Fruit fly (Drosophila melanogaster) whole organism, embryonic: ENCODE results near the gene CG10702.

Source experiments
- ATbp ChIP-seq: fragments of 200-800 bp; sonication (Bioruptor generic); optimal IDR thresholded peaks from 2 replicates; lab custom pipeline; 2017; ENCODE audit warnings: missing biosample characterization, mild to moderate bottlenecking, missing genetic modification characterization, missing genetic modification reagents
- Asciz ChIP-seq: fragments of 200-800 bp; sonication (Bioruptor generic); optimal IDR thresholded peaks from 2 replicates; lab custom pipeline; 2017; ENCODE audit warnings: missing biosample characterization, mild to moderate bottlenecking, missing genetic modification characterization, missing genetic modification reagents
- C15 ChIP-seq: fragments of 200-800 bp; sonication (Bioruptor generic); IDR thresholded peaks from 3 replicates; pipeline ENCODE4 v1.3.6; 2022; ENCODE audit warnings: missing biosample characterization, missing genetic modification characterization
- CG12219 ChIP-seq: fragments of 200-800 bp; sonication (Bioruptor generic); optimal IDR thresholded peaks from 3 replicates; lab custom pipeline; 2018; ENCODE audit warnings: missing biosample characterization, mild to moderate bottlenecking, missing genetic modification characterization
- CG1233 ChIP-seq: fragments of 200-800 bp; sonication (Bioruptor generic); optimal IDR thresholded peaks from 4 replicates; lab custom pipeline; 2018; ENCODE audit warnings: missing biosample characterization, mild to moderate bottlenecking, missing genetic modification characterization
- CG12391 ChIP-seq: fragments of 200-800 bp; sonication (Bioruptor generic); optimal IDR thresholded peaks from 3 replicates; lab custom pipeline; 2018; ENCODE audit warnings: missing biosample characterization, mild to moderate bottlenecking, missing genetic modification characterization, moderate library complexity
- CG13296 ChIP-seq: fragments of 200-800 bp; sonication (Bioruptor generic); optimal IDR thresholded peaks from 3 replicates; lab custom pipeline; 2018; ENCODE audit warnings: missing biosample characterization, mild to moderate bottlenecking, missing genetic modification characterization
- CG13775 ChIP-seq: fragments of 200-800 bp; sonication (Bioruptor generic); optimal IDR thresholded peaks from 3 replicates; lab custom pipeline; 2017; ENCODE audit warnings: missing biosample characterization, mild to moderate bottlenecking, missing genetic modification characterization
- CG14710 ChIP-seq: fragments of 200-800 bp; sonication (Bioruptor generic); optimal IDR thresholded peaks from 3 replicates; lab custom pipeline; 2019; ENCODE audit warnings: missing biosample characterization, mild to moderate bottlenecking, missing genetic modification characterization, moderate library complexity
- CG15011 ChIP-seq: fragments of 200-800 bp; sonication (Bioruptor generic); optimal IDR thresholded peaks from 3 replicates; lab custom pipeline; 2018; ENCODE audit warnings: missing biosample characterization, mild to moderate bottlenecking, missing genetic modification characterization
- CG1647 ChIP-seq: fragments of 200-800 bp; sonication (Bioruptor generic); optimal IDR thresholded peaks from 3 replicates; lab custom pipeline; 2016; ENCODE audit warnings: missing biosample characterization, missing genetic modification characterization
- CG17829 ChIP-seq: fragments of 200-800 bp; optimal IDR thresholded peaks from 2 replicates; lab custom pipeline; 2019; ENCODE audit warnings: missing biosample characterization, mild to moderate bottlenecking, missing genetic modification characterization, moderate library complexity
- CG18262 ChIP-seq: fragments of 200-800 bp; optimal IDR thresholded peaks from 3 replicates; lab custom pipeline; 2019; ENCODE audit warnings: missing biosample characterization, mild to moderate bottlenecking, missing genetic modification characterization, moderate library complexity
- CG18619 ChIP-seq: fragments of 200-800 bp; sonication (Bioruptor generic); optimal IDR thresholded peaks from 3 replicates; lab custom pipeline; 2017; ENCODE audit warnings: missing biosample characterization, mild to moderate bottlenecking, missing genetic modification characterization
- CG18764 ChIP-seq: fragments of 200-800 bp; sonication (Bioruptor generic); optimal IDR thresholded peaks from 3 replicates; lab custom pipeline; 2016; ENCODE audit warnings: missing biosample characterization, missing genetic modification characterization
- CG2678 ChIP-seq: fragments of 200-800 bp; sonication (Bioruptor generic); optimal IDR thresholded peaks from 3 replicates; lab custom pipeline; 2019; ENCODE audit warnings: missing biosample characterization, mild to moderate bottlenecking, missing genetic modification characterization, moderate library complexity
- CG30020 ChIP-seq: fragments of 200-800 bp; optimal IDR thresholded peaks from 2 replicates; lab custom pipeline; 2019; ENCODE audit warnings: missing biosample characterization, mild to moderate bottlenecking, missing genetic modification characterization, moderate library complexity
- CG30403 ChIP-seq: fragments of 200-800 bp; sonication (Bioruptor generic); optimal IDR thresholded peaks from 3 replicates; lab custom pipeline; 2016; ENCODE audit warnings: missing biosample characterization, missing genetic modification characterization
- CG31441 ChIP-seq: fragments of 200-800 bp; sonication (Bioruptor generic); IDR thresholded peaks from 2 replicates; pipeline ENCODE4 v1.3.6; 2022; ENCODE audit warnings: missing biosample characterization, missing genetic modification characterization
- CG3281 ChIP-seq: fragments of 200-800 bp; sonication (Bioruptor generic); optimal IDR thresholded peaks from 3 replicates; lab custom pipeline; 2017; ENCODE audit warnings: missing biosample characterization, mild to moderate bottlenecking, missing genetic modification characterization
- CG3407 ChIP-seq: fragments of 200-800 bp; sonication (Bioruptor generic); optimal IDR thresholded peaks from 2 replicates; lab custom pipeline; 2018; ENCODE audit warnings: missing biosample characterization, mild to moderate bottlenecking, missing genetic modification characterization
- CG34376 ChIP-seq: fragments of 200-800 bp; sonication (Bioruptor generic); optimal IDR thresholded peaks from 2 replicates; lab custom pipeline; 2018; ENCODE audit warnings: missing biosample characterization, mild to moderate bottlenecking, missing genetic modification characterization
- CG4328 ChIP-seq: fragments of 200-800 bp; sonication (Bioruptor generic); optimal IDR thresholded peaks from 3 replicates; lab custom pipeline; 2017; ENCODE audit warnings: missing biosample characterization, missing genetic modification reagents, missing genetic modification characterization
- CG5245 ChIP-seq: fragments of 200-800 bp; sonication (Bioruptor generic); optimal IDR thresholded peaks from 3 replicates; lab custom pipeline; 2016; ENCODE audit warnings: missing biosample characterization, missing genetic modification characterization
- CG6854 ChIP-seq: fragments of 200-800 bp; sonication (Bioruptor generic); optimal IDR thresholded peaks from 3 replicates; lab custom pipeline; 2017; ENCODE audit warnings: missing biosample characterization, mild to moderate bottlenecking, missing genetic modification characterization
- CG7786 ChIP-seq: fragments of 200-800 bp; sonication (Bioruptor generic); optimal IDR thresholded peaks from 2 replicates; lab custom pipeline; 2016; ENCODE audit warnings: missing biosample characterization, missing genetic modification characterization
- CG8478 ChIP-seq: fragments of >200 bp; optimal IDR thresholded peaks from 2 replicates; lab custom pipeline; 2018
- CrebB ChIP-seq: fragments of 200-800 bp; sonication (Bioruptor generic); optimal IDR thresholded peaks from 3 replicates; lab custom pipeline; 2018; ENCODE audit warnings: missing biosample characterization, mild to moderate bottlenecking, missing genetic modification characterization
- D ChIP-seq, 2 experiments: fragments of 200-800 bp in 1 of 2; fragments of >200 bp in 1 of 2; sonication (Bioruptor generic) in 1 of 2; optimal IDR thresholded peaks; 2 replicates in 1 of 2; 3 replicates in 1 of 2; lab custom pipeline; 2017; ENCODE audit warnings: mild to moderate bottlenecking in 1 of 2, missing biosample characterization in 1 of 2, missing genetic modification characterization in 1 of 2, missing genetic modification reagents in 1 of 2
- HLH3B ChIP-seq: fragments of 200-800 bp; sonication (Bioruptor generic); IDR thresholded peaks from 2 replicates; pipeline ENCODE4 v1.3.6; 2022; ENCODE audit warnings: missing biosample characterization, missing genetic modification characterization
- HLH54F ChIP-seq: fragments of 200-800 bp; sonication (Bioruptor generic); optimal IDR thresholded peaks from 3 replicates; lab custom pipeline; 2016; ENCODE audit warnings: missing biosample characterization, missing genetic modification characterization
- Hmr ChIP-seq: fragments of 200-800 bp; sonication (Bioruptor generic); optimal IDR thresholded peaks from 3 replicates; lab custom pipeline; 2017; ENCODE audit warnings: mild to moderate bottlenecking, missing biosample characterization, missing genetic modification reagents, missing genetic modification characterization
- Hsf ChIP-seq: fragments of 200-800 bp; sonication (Bioruptor generic); optimal IDR thresholded peaks from 3 replicates; lab custom pipeline; 2016; ENCODE audit warnings: missing biosample characterization, missing genetic modification characterization
- NFAT ChIP-seq: fragments of 200-800 bp; sonication (Bioruptor generic); IDR thresholded peaks from 2 replicates; pipeline ENCODE4 v1.3.6; 2022; ENCODE audit warnings: missing biosample characterization, missing genetic modification characterization
- PHDP ChIP-seq: fragments of 200-800 bp; sonication (Bioruptor generic); optimal IDR thresholded peaks from 3 replicates; lab custom pipeline; 2018; ENCODE audit warnings: missing biosample characterization, mild to moderate bottlenecking, missing genetic modification characterization, moderate library complexity
- Ptx1 ChIP-seq: fragments of 200-800 bp; sonication (Bioruptor generic); IDR thresholded peaks from 2 replicates; pipeline ENCODE4 v1.3.6; 2022; ENCODE audit warnings: missing biosample characterization, missing genetic modification characterization
- Trl ChIP-seq, 3 experiments: fragments of >200 bp in 2 of 3; fragments of 200-800 bp in 1 of 3; sonication (Bioruptor generic) in 1 of 3; optimal IDR thresholded peaks; 2 replicates in 1 of 3; 3 replicates in 2 of 3; lab custom pipeline; 2016 to 2017; ENCODE audit warnings: missing biosample characterization in 1 of 3, missing genetic modification characterization in 1 of 3
- bbx ChIP-seq: fragments of 200-800 bp; sonication (Bioruptor generic); IDR thresholded peaks from 2 replicates; pipeline ENCODE4 v1.3.6; 2022; ENCODE audit warnings: missing biosample characterization, missing genetic modification characterization; ENCODE audit not compliant: partially characterized antibody
- chif ChIP-seq, 2 experiments: fragments of 200-800 bp; sonication (Bioruptor generic); optimal IDR thresholded peaks; 3 replicates each; lab custom pipeline; 2016; ENCODE audit warnings: missing biosample characterization in 2 of 2, missing genetic modification characterization in 2 of 2
- ems ChIP-seq: fragments of 200-800 bp; sonication (Bioruptor generic); optimal IDR thresholded peaks from 3 replicates; lab custom pipeline; 2016; ENCODE audit warnings: missing biosample characterization, missing genetic modification characterization
- fd96Cb ChIP-seq: fragments of 200-800 bp; sonication (Bioruptor generic); optimal IDR thresholded peaks from 2 replicates; lab custom pipeline; 2018; ENCODE audit warnings: missing biosample characterization, mild to moderate bottlenecking, missing genetic modification characterization, moderate library complexity
- ftz-f1 ChIP-seq: fragments of 200-800 bp; sonication (Bioruptor generic); optimal IDR thresholded peaks from 2 replicates; lab custom pipeline; 2016; ENCODE audit warnings: missing biosample characterization, missing genetic modification characterization
- maf-S ChIP-seq: fragments of 200-800 bp; sonication (Bioruptor generic); optimal IDR thresholded peaks from 2 replicates; lab custom pipeline; 2016; ENCODE audit warnings: missing biosample characterization, missing genetic modification characterization
- pros ChIP-seq: fragments of 200-800 bp; sonication (Bioruptor generic); optimal IDR thresholded peaks from 3 replicates; lab custom pipeline; 2019; ENCODE audit warnings: missing biosample characterization, mild to moderate bottlenecking, missing genetic modification characterization, moderate library complexity
- seq ChIP-seq: fragments of 200-800 bp; sonication (Bioruptor generic); IDR thresholded peaks from 2 replicates; pipeline ENCODE4 v1.3.6; 2022; ENCODE audit warnings: missing biosample characterization, missing genetic modification characterization
- slbo ChIP-seq: fragments of 200-800 bp; sonication (Bioruptor generic); IDR thresholded peaks from 2 replicates; pipeline ENCODE4 v1.3.6; 2022; ENCODE audit warnings: missing biosample characterization, missing genetic modification characterization
- slou ChIP-seq: fragments of 200-800 bp; sonication (Bioruptor generic); optimal IDR thresholded peaks from 3 replicates; lab custom pipeline; 2016; ENCODE audit warnings: missing biosample characterization, missing genetic modification characterization
- ssp ChIP-seq: fragments of 200-800 bp; sonication (Bioruptor generic); IDR thresholded peaks from 2 replicates; pipeline ENCODE4 v1.3.6; 2022; ENCODE audit warnings: missing biosample characterization, missing genetic modification characterization
- tio ChIP-seq: fragments of 200-800 bp; sonication (Bioruptor generic); optimal IDR thresholded peaks from 2 replicates; lab custom pipeline; 2017; ENCODE audit warnings: missing biosample characterization, missing genetic modification characterization, inconsistent platforms
- z ChIP-seq: fragments of 200-800 bp; sonication (Bioruptor generic); IDR thresholded peaks from 3 replicates; pipeline ENCODE4 v1.3.6; 2022; ENCODE audit warnings: missing biosample characterization, missing genetic modification characterization

CG10702 gene

dm6 chr2L:19019160-19019592 is 50.5 kb downstream of the CG10702 start:
- TF ChIP-seq bbx (GFP tag; lab: Robert Waterston, UW) (no peak), CG6854 (GFP tag; lab: Kevin White, UChicago) (peak; percentile 29), CG15011 (GFP tag; lab: Kevin White, UChicago) (peak; percentile 10), Asciz (GFP tag; lab: Kevin White, UChicago) (peak; percentile 5), ATbp (GFP tag; lab: Kevin White, UChicago) (no peak), Hsf (GFP tag; lab: Kevin White, UChicago) (peak; percentile 23), seq (peak; percentile 19; the same call in 1 of the 2 replicates), slou (GFP tag; lab: Kevin White, UChicago) (peak; percentile 2), Ptx1 (GFP tag; lab: Robert Waterston, UW) (peak; percentile 44; the same call in 1 of the 2 replicates), ems (no peak), HLH3B (GFP tag; lab: Robert Waterston, UW) (no peak), ssp (GFP tag; lab: Robert Waterston, UW) (no peak), CG17829 (peak; percentile 4), CG31441 (GFP tag; lab: Robert Waterston, UW) (0 out of 2 replicates have a peak, but pooled peaks have one; percentile 30), CG4328 (GFP tag; lab: Kevin White, UChicago) (no peak), CG18764 (GFP tag; lab: Kevin White, UChicago) (no peak), D (optimal IDR thresholded peaks at IDR 0.05; lab: Kevin White, UChicago) (no peak), D (GFP tag; optimal IDR thresholded peaks at IDR 0.05; lab: Kevin White, UChicago) (no peak), slbo (GFP tag; lab: Robert Waterston, UW) (peak; percentile 31; the same call in 1 of the 2 replicates), CG30020 (tag; lab: Kevin White, UChicago) (no peak), tio (peak; percentile 47), CG13775 (GFP tag; lab: Kevin White, UChicago) (peak; percentile 35), CG7786 (GFP tag; lab: Kevin White, UChicago) (peak; percentile 6), pros (no peak), CG8478 (no peak), Hmr (peak; percentile 54), CG12391 (tag; lab: Kevin White, UChicago) (peak; percentile 7), CG3407 (GFP tag; lab: Kevin White, UChicago) (no peak), CG5245 (GFP tag; lab: Kevin White, UChicago) (no peak), CG34376 (GFP tag; lab: Kevin White, UChicago) (peak; percentile 34), z (GFP tag; lab: Robert Waterston, UW) (no peak), NFAT (GFP tag; lab: Robert Waterston, UW) (no peak), CG2678 (tag; lab: Kevin White, UChicago) (peak; percentile 71), CG18262 (tag; lab: Kevin White, UChicago) (peak; percentile 52), maf-S (GFP tag; lab: Kevin White, UChicago) (no peak), CG18619 (peak; percentile 48), CG3281 (GFP tag; lab: Kevin White, UChicago) (peak; percentile 45), Trl (optimal IDR thresholded peaks at IDR 0.05; lab: Kevin White, UChicago) (no peak), Trl (GFP tag; optimal IDR thresholded peaks at IDR 0.05; lab: Kevin White, UChicago) (no peak), fd96Cb (tag; lab: Kevin White, UChicago) (peak; percentile 15), CG1233 (GFP tag; lab: Kevin White, UChicago) (peak; percentile 37), CrebB (tag; lab: Kevin White, UChicago) (no peak), PHDP (no peak), CG14710 (tag; lab: Kevin White, UChicago) (peak; percentile 35), CG12219 (GFP tag; lab: Kevin White, UChicago) (no peak), ftz-f1 (no peak), CG1647 (GFP tag; lab: Kevin White, UChicago) (no peak), C15 (no peak), chif (GFP tag; optimal IDR thresholded peaks at IDR 0.05; lab: Kevin White, UChicago) (no peak), CG30403 (GFP tag; lab: Kevin White, UChicago) (peak; percentile 56), CG13296 (GFP tag; lab: Kevin White, UChicago) (peak; percentile 11), HLH54F (peak; percentile 28)
